Fruit fly (Drosophila melanogaster) whole organism, wandering third instar larva: Measurements from ENCODE around the gene ppk18.

Source experiments
- Dif ChIP-seq: fragments of 200-275, 200-300 bp; sonication (Bioruptor generic); optimal IDR thresholded peaks from 2 replicates; lab custom pipeline; 2018; ENCODE audit warnings: missing biosample characterization, missing genetic modification characterization; ENCODE audit not compliant: partially characterized antibody
- HLH106 ChIP-seq: fragments of 200-800 bp; optimal IDR thresholded peaks from 3 replicates; lab custom pipeline; 2019; ENCODE audit warnings: missing biosample characterization, mild to moderate bottlenecking, missing genetic modification characterization, moderate library complexity
- Hr83 ChIP-seq: fragments of 200-300 bp; sonication (Bioruptor generic); optimal IDR thresholded peaks from 2 replicates; lab custom pipeline; 2016; ENCODE audit warnings: missing biosample characterization, mild to moderate bottlenecking, missing genetic modification characterization, moderate library complexity; ENCODE audit not compliant: poor library complexity, severe bottlenecking
- OdsH ChIP-seq: fragments of 200-800 bp; sonication (Bioruptor generic); optimal IDR thresholded peaks from 2 replicates; lab custom pipeline; 2016; ENCODE audit warnings: missing biosample characterization, mild to moderate bottlenecking, missing genetic modification characterization
- Rel ChIP-seq, 2 experiments: fragments of 200-800 bp; sonication (Bioruptor generic) in 1 of 2; optimal IDR thresholded peaks; 2 replicates in 1 of 2; 3 replicates in 1 of 2; lab custom pipeline; 2016 to 2019; ENCODE audit warnings: mild to moderate bottlenecking in 2 of 2, missing biosample characterization in 2 of 2, missing genetic modification characterization in 2 of 2, moderate library complexity in 1 of 2
- Vsx2 ChIP-seq: fragments of 200-300, 225-300 bp; sonication (Bioruptor generic); optimal IDR thresholded peaks from 2 replicates; lab custom pipeline; 2018; ENCODE audit warnings: missing biosample characterization, missing genetic modification characterization; ENCODE audit not compliant: partially characterized antibody
- foxo ChIP-seq, 2 experiments: fragments of 200-800 bp; sonication (Bioruptor generic); optimal IDR thresholded peaks; 2 replicates in 1 of 2; 3 replicates in 1 of 2; lab custom pipeline; 2016 to 2017; ENCODE audit warnings: missing biosample characterization in 2 of 2, missing genetic modification characterization in 2 of 2
- lola ChIP-seq: fragments of >200 bp; optimal IDR thresholded peaks from 2 replicates; lab custom pipeline; 2017; ENCODE audit warnings: missing biosample characterization, missing genetic modification characterization
- psq ChIP-seq: fragments of 200-800 bp; sonication (Bioruptor generic); optimal IDR thresholded peaks from 3 replicates; lab custom pipeline; 2017; ENCODE audit warnings: missing biosample characterization, mild to moderate bottlenecking, missing genetic modification characterization, moderate library complexity
- tai ChIP-seq: sonication (Bioruptor generic); optimal IDR thresholded peaks from 2 replicates; lab custom pipeline; 2016; ENCODE audit warnings: missing biosample characterization, missing genetic modification characterization

DNA sequence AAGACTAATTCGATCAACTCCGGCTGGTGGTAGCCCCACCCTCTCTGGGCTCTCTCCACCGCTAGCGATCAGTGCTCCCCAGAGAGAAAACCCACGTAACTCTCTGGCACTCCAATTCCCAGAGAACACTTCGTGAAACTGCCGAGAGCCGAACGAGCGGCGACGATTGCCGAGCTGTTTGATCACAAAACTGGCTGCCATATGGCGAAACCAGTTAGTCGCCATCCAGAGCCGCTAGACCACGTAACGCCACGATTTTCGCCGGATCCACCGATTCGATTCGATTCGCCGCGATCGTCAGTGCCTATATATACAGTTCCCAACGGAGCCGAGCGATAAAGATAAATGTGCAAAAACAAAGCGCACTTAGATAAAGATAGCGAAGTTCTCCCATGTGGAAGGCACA, 11.4 kb upstream of the ppk18 start, which contains the start of gene IP3K1:
- TF ChIP-seq psq (GFP tag; lab: Kevin White, UChicago) (no peak), Hr83 (GFP tag; lab: Kevin White, UChicago) (peak; percentile 87), Vsx2 (GFP tag; lab: Kevin White, UChicago) (peak; percentile 94), foxo (GFP tag; optimal IDR thresholded peaks at IDR 0.05; lab: Kevin White, UChicago) (peak in 1 of 2 experiments; percentile 55), Rel (GFP tag; optimal IDR thresholded peaks at IDR 0.05; lab: Kevin White, UChicago) (peak; percentile 64), Rel (tag; optimal IDR thresholded peaks at IDR 0.05; lab: Kevin White, UChicago) (peak; percentile 83), Dif (peak; percentile 98), HLH106 (tag; lab: Kevin White, UChicago) (peak; percentile 18), tai (GFP tag; lab: Kevin White, UChicago) (no peak), OdsH (GFP tag; lab: Kevin White, UChicago) (peak; percentile 51), lola (GFP tag; lab: Kevin White, UChicago) (no peak)
